Fruit fly (Drosophila melanogaster) whole organism, embryonic: ENCODE measurements around the gene alphaKap4.
A peak's percentile ranks its signal among the peaks of the same experiment; 100 is the strongest.

ENCODE experiments used
- Adf1 ChIP-seq: fragments of 200-800 bp; sonication (Bioruptor generic); IDR thresholded peaks from 2 replicates; pipeline ENCODE4 v1.3.6; 2022; ENCODE audit warnings: missing biosample characterization, missing genetic modification characterization
- Atf6 ChIP-seq: fragments of 200-800 bp; sonication (Bioruptor generic); IDR thresholded peaks from 2 replicates; pipeline ENCODE4 v1.3.6; 2022; ENCODE audit warnings: missing biosample characterization, missing genetic modification characterization
- Blimp-1 ChIP-seq: fragments of 200-800 bp; sonication (Bioruptor generic); optimal IDR thresholded peaks from 3 replicates; lab custom pipeline; 2018; ENCODE audit warnings: missing biosample characterization, missing genetic modification characterization, mild to moderate bottlenecking, moderate library complexity, missing genetic modification reagents
- CG13424 ChIP-seq: fragments of 200-800 bp; sonication (Bioruptor generic); optimal IDR thresholded peaks from 2 replicates; lab custom pipeline; 2019; ENCODE audit warnings: missing biosample characterization, mild to moderate bottlenecking, missing genetic modification characterization, moderate library complexity
- CG15011 ChIP-seq: fragments of 200-800 bp; sonication (Bioruptor generic); optimal IDR thresholded peaks from 3 replicates; lab custom pipeline; 2018; ENCODE audit warnings: missing biosample characterization, mild to moderate bottlenecking, missing genetic modification characterization
- CG1602 ChIP-seq: fragments of 200-800 bp; sonication (Bioruptor generic); optimal IDR thresholded peaks from 3 replicates; lab custom pipeline; 2016; ENCODE audit warnings: missing biosample characterization, missing genetic modification characterization
- CG16779 ChIP-seq: fragments of 200-800 bp; sonication (Bioruptor generic); IDR thresholded peaks from 2 replicates; pipeline ENCODE4 v1.3.6; 2022; ENCODE audit warnings: missing biosample characterization, missing genetic modification characterization
- CG30020 ChIP-seq: fragments of 200-800 bp; optimal IDR thresholded peaks from 2 replicates; lab custom pipeline; 2019; ENCODE audit warnings: missing biosample characterization, mild to moderate bottlenecking, missing genetic modification characterization, moderate library complexity
- CG4282 ChIP-seq: fragments of 200-800 bp; sonication (Bioruptor generic); optimal IDR thresholded peaks from 2 replicates; lab custom pipeline; 2016; ENCODE audit warnings: missing biosample characterization, missing genetic modification characterization
- CG4404 ChIP-seq: fragments of 200-800 bp; sonication (Bioruptor generic); IDR thresholded peaks from 2 replicates; pipeline ENCODE4 v1.3.6; 2022; ENCODE audit warnings: missing biosample characterization, missing genetic modification characterization
- CG6854 ChIP-seq: fragments of 200-800 bp; sonication (Bioruptor generic); optimal IDR thresholded peaks from 3 replicates; lab custom pipeline; 2017; ENCODE audit warnings: missing biosample characterization, mild to moderate bottlenecking, missing genetic modification characterization
- CG7839 ChIP-seq: fragments of 200-800 bp; sonication (Bioruptor generic); optimal IDR thresholded peaks from 3 replicates; lab custom pipeline; 2018; ENCODE audit warnings: missing biosample characterization, mild to moderate bottlenecking, missing genetic modification characterization, moderate library complexity
- CG9797 ChIP-seq: fragments of 200-800 bp; sonication (Bioruptor generic); optimal IDR thresholded peaks from 3 replicates; lab custom pipeline; 2018; ENCODE audit warnings: missing biosample characterization, mild to moderate bottlenecking, missing genetic modification characterization
- Dp ChIP-seq: fragments of 200-800 bp; sonication (Bioruptor generic); optimal IDR thresholded peaks from 2 replicates; lab custom pipeline; 2018; ENCODE audit warnings: missing biosample characterization, mild to moderate bottlenecking, missing genetic modification characterization, moderate library complexity
- Drgx ChIP-seq: fragments of 200-800 bp; sonication (Bioruptor generic); IDR thresholded peaks from 2 replicates; pipeline ENCODE4 v1.3.6; 2022; ENCODE audit warnings: missing biosample characterization, missing genetic modification characterization
- E2f1 ChIP-seq: fragments of 200-800 bp; sonication (Bioruptor generic); IDR thresholded peaks from 2 replicates; pipeline ENCODE4 v1.3.6; 2022; ENCODE audit warnings: missing biosample characterization, missing genetic modification characterization
- ERR ChIP-seq: fragments of 200-800 bp; sonication (Bioruptor generic); optimal IDR thresholded peaks from 2 replicates; lab custom pipeline; 2016; ENCODE audit warnings: missing biosample characterization, missing genetic modification characterization
- Fer3 ChIP-seq: fragments of 200-800 bp; sonication (Bioruptor generic); optimal IDR thresholded peaks from 2 replicates; lab custom pipeline; 2018; ENCODE audit warnings: missing biosample characterization, mild to moderate bottlenecking, missing genetic modification characterization, moderate library complexity
- HLH3B ChIP-seq: fragments of 200-800 bp; sonication (Bioruptor generic); IDR thresholded peaks from 2 replicates; pipeline ENCODE4 v1.3.6; 2022; ENCODE audit warnings: missing biosample characterization, missing genetic modification characterization
- Jarid2 ChIP-seq: fragments of 200-800 bp; sonication (Bioruptor generic); optimal IDR thresholded peaks from 3 replicates; lab custom pipeline; 2017; ENCODE audit warnings: mild to moderate bottlenecking, missing biosample characterization, missing genetic modification reagents, missing genetic modification characterization
- Kr ChIP-seq: fragments of 200-800 bp; sonication (Bioruptor generic); optimal IDR thresholded peaks from 2 replicates; lab custom pipeline; 2017; ENCODE audit warnings: missing biosample characterization, mild to moderate bottlenecking, missing genetic modification characterization
- NFAT ChIP-seq: fragments of 200-800 bp; sonication (Bioruptor generic); IDR thresholded peaks from 2 replicates; pipeline ENCODE4 v1.3.6; 2022; ENCODE audit warnings: missing biosample characterization, missing genetic modification characterization
- Sin3A ChIP-seq: fragments of >200 bp; optimal IDR thresholded peaks from 2 replicates; lab custom pipeline; 2018
- Xrp1 ChIP-seq: fragments of 200-800 bp; sonication (Bioruptor generic); IDR thresholded peaks from 2 replicates; pipeline ENCODE4 v1.3.6; 2022; ENCODE audit warnings: missing biosample characterization, missing genetic modification characterization
- bab2 ChIP-seq: fragments of 200-800 bp; sonication (Bioruptor generic); optimal IDR thresholded peaks from 2 replicates; lab custom pipeline; 2016; ENCODE audit warnings: missing biosample characterization, missing genetic modification characterization
- bigmax ChIP-seq: fragments of 200-800 bp; sonication (Bioruptor generic); optimal IDR thresholded peaks from 2 replicates; lab custom pipeline; 2018; ENCODE audit warnings: missing biosample characterization, mild to moderate bottlenecking, missing genetic modification characterization
- bowl ChIP-seq: fragments of 200-800 bp; sonication (Bioruptor generic); IDR thresholded peaks from 2 replicates; pipeline ENCODE4 v1.3.6; 2022; ENCODE audit warnings: missing biosample characterization, missing genetic modification characterization
- bsh ChIP-seq, 2 experiments: fragments of 200-800 bp; sonication (Bioruptor generic); optimal IDR thresholded peaks; 2 replicates each; lab custom pipeline; 2017 to 2018; ENCODE audit warnings: mild to moderate bottlenecking in 2 of 2, missing biosample characterization in 2 of 2, missing genetic modification characterization in 2 of 2, moderate library complexity in 1 of 2
- cad ChIP-seq: fragments of >200 bp; optimal IDR thresholded peaks from 2 replicates; lab custom pipeline; 2017; ENCODE audit warnings: missing biosample characterization, missing genetic modification characterization
- chif ChIP-seq, 2 experiments: fragments of 200-800 bp; sonication (Bioruptor generic); optimal IDR thresholded peaks; 3 replicates each; lab custom pipeline; 2016; ENCODE audit warnings: missing biosample characterization in 2 of 2, missing genetic modification characterization in 2 of 2
- chn ChIP-seq: fragments of 200-800 bp; sonication (Bioruptor generic); optimal IDR thresholded peaks from 2 replicates; lab custom pipeline; 2016; ENCODE audit warnings: missing biosample characterization, missing genetic modification characterization
- dmrt11E ChIP-seq: fragments of 200-800 bp; sonication (Bioruptor generic); optimal IDR thresholded peaks from 3 replicates; lab custom pipeline; 2018; ENCODE audit warnings: missing biosample characterization, mild to moderate bottlenecking, missing genetic modification characterization, moderate library complexity
- gcm ChIP-seq: fragments of 200-800 bp; sonication (Bioruptor generic); optimal IDR thresholded peaks from 2 replicates; lab custom pipeline; 2019; ENCODE audit warnings: missing biosample characterization, mild to moderate bottlenecking, missing genetic modification characterization, moderate library complexity
- gem ChIP-seq: fragments of 200-800 bp; sonication (Bioruptor generic); optimal IDR thresholded peaks from 2 replicates; lab custom pipeline; 2019; ENCODE audit warnings: missing biosample characterization, mild to moderate bottlenecking, missing genetic modification characterization, moderate library complexity
- gsb ChIP-seq: fragments of 200-800 bp; sonication (Bioruptor generic); IDR thresholded peaks from 2 replicates; pipeline ENCODE4 v1.3.6; 2022; ENCODE audit warnings: missing biosample characterization, missing genetic modification characterization
- gsb-n ChIP-seq: fragments of 200-800 bp; sonication (Bioruptor generic); optimal IDR thresholded peaks from 3 replicates; lab custom pipeline; 2018; ENCODE audit warnings: missing biosample characterization, mild to moderate bottlenecking, missing genetic modification characterization
- hbn ChIP-seq: fragments of 200-800 bp; sonication (Bioruptor generic); IDR thresholded peaks from 2 replicates; pipeline ENCODE4 v1.3.6; 2022; ENCODE audit warnings: missing biosample characterization, missing genetic modification characterization; ENCODE audit not compliant: partially characterized antibody
- jumu ChIP-seq: fragments of 200-800 bp; sonication (Bioruptor generic); optimal IDR thresholded peaks from 3 replicates; lab custom pipeline; 2016; ENCODE audit warnings: missing biosample characterization, missing genetic modification characterization
- odd ChIP-seq: fragments of 200-800 bp; sonication (Bioruptor generic); optimal IDR thresholded peaks from 2 replicates; lab custom pipeline; 2017; ENCODE audit warnings: missing biosample characterization, mild to moderate bottlenecking, missing genetic modification characterization
- pita ChIP-seq: fragments of 200-800 bp; sonication (Bioruptor generic); optimal IDR thresholded peaks from 2 replicates; lab custom pipeline; 2017; ENCODE audit warnings: missing biosample characterization, mild to moderate bottlenecking, missing genetic modification characterization
- pnt ChIP-seq: fragments of 200-800 bp; sonication (Bioruptor generic); optimal IDR thresholded peaks from 3 replicates; lab custom pipeline; 2016; ENCODE audit warnings: missing biosample characterization, missing genetic modification characterization
- prd ChIP-seq, 3 experiments: fragments of >200 bp in 2 of 3; fragments of 200-800 bp in 1 of 3; sonication (Bioruptor generic) in 1 of 3; optimal IDR thresholded peaks in 2 of 3; IDR thresholded peaks in 1 of 3; 2 replicates in 2 of 3; 3 replicates in 1 of 3; pipeline versions ENCODE4 v1.3.6 to Lab custom; 2017 to 2022; ENCODE audit warnings: missing biosample characterization in 1 of 3, missing genetic modification characterization in 1 of 3
- psq ChIP-seq: fragments of 200-800 bp; sonication (Bioruptor generic); optimal IDR thresholded peaks from 2 replicates; lab custom pipeline; 2017; ENCODE audit warnings: missing biosample characterization, missing genetic modification characterization
- rib ChIP-seq: fragments of 200-800 bp; sonication (Bioruptor generic); IDR thresholded peaks from 2 replicates; pipeline ENCODE4 v1.3.6; 2022; ENCODE audit warnings: missing biosample characterization, missing genetic modification characterization
- seq ChIP-seq: fragments of 200-800 bp; sonication (Bioruptor generic); IDR thresholded peaks from 2 replicates; pipeline ENCODE4 v1.3.6; 2022; ENCODE audit warnings: missing biosample characterization, missing genetic modification characterization
- shn ChIP-seq: fragments of 200-800 bp; sonication (Bioruptor generic); optimal IDR thresholded peaks from 3 replicates; lab custom pipeline; 2016; ENCODE audit warnings: missing biosample characterization, missing genetic modification characterization
- sisA ChIP-seq: fragments of 200-800 bp; sonication (Bioruptor generic); IDR thresholded peaks from 2 replicates; pipeline ENCODE4 v1.3.6; 2022; ENCODE audit warnings: missing biosample characterization, missing genetic modification characterization
- sna ChIP-seq: fragments of 200-800 bp; sonication (Bioruptor generic); IDR thresholded peaks from 2 replicates; pipeline ENCODE4 v1.3.6; 2022; ENCODE audit warnings: missing biosample characterization, missing genetic modification characterization; ENCODE audit not compliant: partially characterized antibody
- tin ChIP-seq: fragments of 200-800 bp; sonication (Bioruptor generic); optimal IDR thresholded peaks from 3 replicates; lab custom pipeline; 2016; ENCODE audit warnings: missing biosample characterization, missing genetic modification characterization
- trh ChIP-seq: fragments of 200-800 bp; sonication (Bioruptor generic); optimal IDR thresholded peaks from 2 replicates; lab custom pipeline; 2016; ENCODE audit warnings: missing biosample characterization, missing genetic modification characterization
- z ChIP-seq: fragments of 200-800 bp; sonication (Bioruptor generic); IDR thresholded peaks from 3 replicates; pipeline ENCODE4 v1.3.6; 2022; ENCODE audit warnings: missing biosample characterization, missing genetic modification characterization
- zen ChIP-seq: fragments of 200-800 bp; sonication (Bioruptor generic); optimal IDR thresholded peaks from 3 replicates; lab custom pipeline; 2018; ENCODE audit warnings: missing biosample characterization, mild to moderate bottlenecking, missing genetic modification characterization, moderate library complexity

Gene alphaKap4

dm6 chr3L:5964399-5964798 is 46.4 kb downstream of the alphaKap4 start (continued):
- TF ChIP-seq gsb-n (tag; lab: Kevin White, UChicago): no peak
- TF ChIP-seq CG13424 (tag; lab: Kevin White, UChicago): no peak
- TF ChIP-seq hbn (GFP tag; lab: Robert Waterston, UW): no peak
- no peak for TF ChIP-seq shn (GFP tag; lab: Kevin White, UChicago)
- no peak for TF ChIP-seq CG30020 (tag; lab: Kevin White, UChicago)
- no peak for TF ChIP-seq sna (GFP tag; lab: Robert Waterston, UW)
- TF ChIP-seq HLH3B (GFP tag; lab: Robert Waterston, UW): no peak
- no peak for TF ChIP-seq Drgx
- TF ChIP-seq Xrp1 (GFP tag; lab: Robert Waterston, UW): peak; percentile 58; the same call in 1 of the 2 replicates
- no peak for TF ChIP-seq NFAT (GFP tag; lab: Robert Waterston, UW)
- no peak for TF ChIP-seq ERR (GFP tag; lab: Kevin White, UChicago)
- no peak for TF ChIP-seq cad (GFP tag; lab: Kevin White, UChicago)
- TF ChIP-seq E2f1: no peak
- no peak for TF ChIP-seq Sin3A (lab: Kevin White, UChicago)
- no peak for TF ChIP-seq seq (GFP tag; lab: Robert Waterston, UW)
- TF ChIP-seq pnt (GFP tag; lab: Kevin White, UChicago): no peak
- TF ChIP-seq Dp (GFP tag; lab: Kevin White, UChicago): no peak
- no peak for TF ChIP-seq zen (tag; lab: Kevin White, UChicago)
- no peak for TF ChIP-seq CG16779 (GFP tag; lab: Robert Waterston, UW)
- no peak for TF ChIP-seq Blimp-1 (GFP tag; lab: Kevin White, UChicago)
- TF ChIP-seq CG6854 (GFP tag; lab: Kevin White, UChicago): no peak
- TF ChIP-seq tin: no peak
- no peak for TF ChIP-seq psq (GFP tag; lab: Kevin White, UChicago)
- no peak for TF ChIP-seq CG9797
- TF ChIP-seq z (GFP tag; lab: Robert Waterston, UW): no peak
- no peak for TF ChIP-seq bigmax
- TF ChIP-seq CG4282 (GFP tag; lab: Kevin White, UChicago): no peak
- peak; percentile 20 for TF ChIP-seq chn (GFP tag; lab: Kevin White, UChicago)
- TF ChIP-seq CG1602: no peak
- no peak for TF ChIP-seq odd (GFP tag; lab: Kevin White, UChicago)
- TF ChIP-seq chif (GFP tag; optimal IDR thresholded peaks at IDR 0.05; lab: Kevin White, UChicago): peak in 1 of 2 experiments; percentile 20
- TF ChIP-seq gem (tag; lab: Kevin White, UChicago): peak; percentile 31
- peak; percentile 1 for TF ChIP-seq CG7839 (tag; lab: Kevin White, UChicago)
- TF ChIP-seq gsb (GFP tag; lab: Robert Waterston, UW): no peak
- TF ChIP-seq rib: no peak
- peak; percentile 29 for TF ChIP-seq dmrt11E (tag; lab: Kevin White, UChicago)
- peak; percentile 43 for TF ChIP-seq CG4404 (GFP tag; lab: Robert Waterston, UW)
- no peak for TF ChIP-seq pita (GFP tag; lab: Kevin White, UChicago)
- TF ChIP-seq Adf1: no peak
- no peak for TF ChIP-seq bowl
- no peak for TF ChIP-seq prd (optimal IDR thresholded peaks at IDR 0.05; lab: Kevin White, UChicago)
- TF ChIP-seq prd (GFP tag; IDR thresholded peaks at IDR 0.05; lab: Robert Waterston, UW): peak; percentile 46; the same call in 2 of the 3 replicates
- TF ChIP-seq CG15011 (GFP tag; lab: Kevin White, UChicago): no peak
- TF ChIP-seq Atf6 (GFP tag; lab: Robert Waterston, UW): no peak
- TF ChIP-seq Fer3 (tag; lab: Kevin White, UChicago): no peak
- no peak for TF ChIP-seq bab2 (GFP tag; lab: Kevin White, UChicago)
- TF ChIP-seq trh (GFP tag; lab: Kevin White, UChicago): no peak
- no peak for TF ChIP-seq Jarid2 (GFP tag; lab: Kevin White, UChicago)
- TF ChIP-seq sisA: no peak
- TF ChIP-seq Kr: no peak
- TF ChIP-seq gcm (GFP tag; lab: Kevin White, UChicago): no peak
- peak in 1 of 2 experiments; percentile 25 for TF ChIP-seq bsh (GFP tag; optimal IDR thresholded peaks at IDR 0.05; lab: Kevin White, UChicago)
- TF ChIP-seq jumu (GFP tag; lab: Kevin White, UChicago): no peak
